Worm (Caenorhabditis elegans) whole organism, L3 larva: ENCODE measurements around the gene Y42G9A.2.

Experiments
- aly-2 ChIP-seq: fragments of 150-350 bp; optimal IDR thresholded peaks from 2 replicates; lab custom pipeline; 2014; ENCODE audit warnings: missing biosample characterization, missing genetic modification characterization
- elt-3 ChIP-seq, 3 experiments: fragments of 150-350 bp in 1 of 3; sonication (generic microtip) in 2 of 3; optimal IDR thresholded peaks; 2 replicates in 2 of 3; 4 replicates in 1 of 3; lab custom pipeline; 2014 to 2017; ENCODE audit warnings: missing biosample characterization in 3 of 3, missing genetic modification characterization in 3 of 3
- fkh-10 ChIP-seq: sonication (generic microtip); optimal IDR thresholded peaks from 2 replicates; lab custom pipeline; 2017; ENCODE audit warnings: missing biosample characterization, missing genetic modification reagents, missing genetic modification characterization
- jun-1 ChIP-seq: fragments of 150-350 bp; optimal IDR thresholded peaks from 2 replicates; lab custom pipeline; 2014; ENCODE audit warnings: missing biosample characterization, missing genetic modification reagents, missing genetic modification characterization
- lin-15B ChIP-seq: fragments of 150-350 bp; optimal IDR thresholded peaks from 2 replicates; lab custom pipeline; 2014; ENCODE audit warnings: missing biosample characterization, missing genetic modification characterization
- nhr-43 ChIP-seq: sonication (generic microtip); optimal IDR thresholded peaks from 2 replicates; lab custom pipeline; 2016; ENCODE audit warnings: mild to moderate bottlenecking, missing genetic modification characterization, missing compliant biosample characterization; ENCODE audit not compliant: poor library complexity, severe bottlenecking
- skn-1 ChIP-seq: fragments of 150-350 bp; optimal IDR thresholded peaks from 2 replicates; lab custom pipeline; 2014; ENCODE audit warnings: missing biosample characterization, missing genetic modification characterization
- unc-39 ChIP-seq: sonication (generic microtip); optimal IDR thresholded peaks from 4 replicates; lab custom pipeline; 2017; ENCODE audit warnings: missing biosample characterization, missing genetic modification characterization
- zag-1 ChIP-seq: fragments of 150-350 bp; optimal IDR thresholded peaks from 2 replicates; lab custom pipeline; 2014; ENCODE audit warnings: missing biosample characterization, missing genetic modification characterization

DNA sequence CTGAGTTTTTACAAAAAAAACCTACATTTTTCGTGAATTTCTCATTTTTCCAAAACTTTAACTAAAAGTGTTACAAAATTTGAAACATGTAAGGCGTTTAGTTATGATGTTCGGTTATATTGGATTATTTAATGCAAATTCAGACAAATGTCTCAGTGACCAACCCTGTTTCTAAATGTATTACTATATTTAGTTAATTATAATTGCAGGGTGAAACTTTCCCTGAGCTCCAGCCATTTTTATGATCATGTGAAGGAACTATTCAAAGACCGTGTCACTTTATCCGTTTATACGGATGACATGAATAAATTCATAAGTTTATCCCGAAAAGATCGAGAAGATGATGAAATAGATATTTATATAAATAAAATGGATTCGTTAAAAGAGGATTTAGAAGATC, 42.8 kb downstream of the Y42G9A.2 start, which contains the start of gene C23G10.5:
- TF ChIP-seq zag-1 (tag; lab: Kevin White, UChicago) (no peak), unc-39 (tag; lab: Kevin White, UChicago) (no peak), fkh-10 (GFP tag; lab: Kevin White, UChicago) (no peak), lin-15B (tag; lab: Kevin White, UChicago) (no peak), elt-3 (tag; optimal IDR thresholded peaks at IDR 0.05; lab: Kevin White, UChicago) (no peak), nhr-43 (no peak), jun-1 (no peak), skn-1 (tag; lab: Kevin White, UChicago) (no peak), aly-2 (no peak)
